Fruit fly (Drosophila melanogaster) whole organism, embryonic: ENCODE measurements around the gene CG18473.

ENCODE experiments used
- Atf-2 ChIP-seq: fragments of 200-800 bp; sonication (Bioruptor generic); optimal IDR thresholded peaks from 2 replicates; lab custom pipeline; 2016; ENCODE audit warnings: missing biosample characterization, missing genetic modification characterization
- CG10267 ChIP-seq: fragments of 200-800 bp; sonication (Bioruptor generic); optimal IDR thresholded peaks from 2 replicates; lab custom pipeline; 2018; ENCODE audit warnings: missing biosample characterization, mild to moderate bottlenecking, missing genetic modification characterization, moderate library complexity
- CG11093 ChIP-seq: fragments of 200-800 bp; sonication (Bioruptor generic); IDR thresholded peaks from 3 replicates; pipeline ENCODE4 v1.3.6; 2022; ENCODE audit warnings: missing biosample characterization, missing genetic modification characterization
- CG11398 ChIP-seq: fragments of 200-800 bp; sonication (Bioruptor generic); optimal IDR thresholded peaks from 2 replicates; lab custom pipeline; 2016; ENCODE audit warnings: missing biosample characterization, missing genetic modification characterization
- CG11560 ChIP-seq: fragments of 200-800 bp; sonication (Bioruptor generic); IDR thresholded peaks from 3 replicates; pipeline ENCODE4 v1.3.6; 2022; ENCODE audit warnings: missing biosample characterization, missing genetic modification characterization
- CG11723 ChIP-seq: fragments of 200-800 bp; sonication (Bioruptor generic); optimal IDR thresholded peaks from 2 replicates; lab custom pipeline; 2017; ENCODE audit warnings: missing biosample characterization, mild to moderate bottlenecking, missing genetic modification characterization
- CG12659 ChIP-seq: fragments of 200-800 bp; sonication (Bioruptor generic); optimal IDR thresholded peaks from 3 replicates; lab custom pipeline; 2017; ENCODE audit warnings: mild to moderate bottlenecking, missing biosample characterization, missing genetic modification reagents, missing genetic modification characterization
- CG15514 ChIP-seq: fragments of 200-800 bp; sonication (Bioruptor generic); optimal IDR thresholded peaks from 3 replicates; lab custom pipeline; 2017; ENCODE audit warnings: missing biosample characterization, missing genetic modification characterization, mild to moderate bottlenecking, moderate library complexity, missing genetic modification reagents
- CG17186 ChIP-seq: fragments of 200-800 bp; sonication (Bioruptor generic); optimal IDR thresholded peaks from 3 replicates; lab custom pipeline; 2017; ENCODE audit warnings: missing biosample characterization, missing genetic modification reagents, missing genetic modification characterization
- CG2712 ChIP-seq: fragments of 200-800 bp; optimal IDR thresholded peaks from 3 replicates; lab custom pipeline; 2019; ENCODE audit warnings: missing biosample characterization, mild to moderate bottlenecking, missing genetic modification characterization, moderate library complexity
- CG31441 ChIP-seq: fragments of 200-800 bp; sonication (Bioruptor generic); IDR thresholded peaks from 2 replicates; pipeline ENCODE4 v1.3.6; 2022; ENCODE audit warnings: missing biosample characterization, missing genetic modification characterization
- CG4282 ChIP-seq: fragments of 200-800 bp; sonication (Bioruptor generic); optimal IDR thresholded peaks from 2 replicates; lab custom pipeline; 2016; ENCODE audit warnings: missing biosample characterization, missing genetic modification characterization
- CG4730 ChIP-seq: fragments of 200-800 bp; sonication (Bioruptor generic); IDR thresholded peaks from 2 replicates; pipeline ENCODE4 v1.3.6; 2022; ENCODE audit warnings: missing biosample characterization, missing genetic modification characterization
- CG6765 ChIP-seq: fragments of 200-800 bp; sonication (Bioruptor generic); optimal IDR thresholded peaks from 3 replicates; lab custom pipeline; 2017; ENCODE audit warnings: missing biosample characterization, mild to moderate bottlenecking, missing genetic modification characterization
- CG7372 ChIP-seq: fragments of 200-800 bp; sonication (Bioruptor generic); IDR thresholded peaks from 2 replicates; pipeline ENCODE4 v1.3.6; 2022; ENCODE audit warnings: missing biosample characterization, missing genetic modification characterization
- CG9609 ChIP-seq: fragments of 200-800 bp; sonication (Bioruptor generic); optimal IDR thresholded peaks from 3 replicates; lab custom pipeline; 2016; ENCODE audit warnings: missing biosample characterization, missing genetic modification characterization
- CG9932 ChIP-seq: fragments of 200-800 bp; sonication (Bioruptor generic); IDR thresholded peaks from 2 replicates; pipeline ENCODE4 v1.3.6; 2022; ENCODE audit warnings: missing biosample characterization, missing genetic modification characterization
- D19A ChIP-seq: fragments of 200-800 bp; optimal IDR thresholded peaks from 3 replicates; lab custom pipeline; 2019; ENCODE audit warnings: missing biosample characterization, mild to moderate bottlenecking, missing genetic modification characterization, moderate library complexity
- Dfd ChIP-seq, 2 experiments: fragments of >200 bp; optimal IDR thresholded peaks; 2 replicates each; lab custom pipeline; 2017; ENCODE audit warnings: missing biosample characterization in 2 of 2, missing genetic modification characterization in 2 of 2
- Doc3 ChIP-seq: fragments of 200-800 bp; sonication (Bioruptor generic); IDR thresholded peaks from 3 replicates; pipeline ENCODE4 v1.3.6; 2022; ENCODE audit warnings: missing biosample characterization, missing genetic modification characterization; ENCODE audit not compliant: partially characterized antibody
- HLH3B ChIP-seq: fragments of 200-800 bp; sonication (Bioruptor generic); IDR thresholded peaks from 2 replicates; pipeline ENCODE4 v1.3.6; 2022; ENCODE audit warnings: missing biosample characterization, missing genetic modification characterization
- Hand ChIP-seq: fragments of 200-800 bp; sonication (Bioruptor generic); optimal IDR thresholded peaks from 2 replicates; lab custom pipeline; 2017; ENCODE audit warnings: mild to moderate bottlenecking, missing biosample characterization, missing genetic modification reagents, missing genetic modification characterization
- Hr3 ChIP-seq: fragments of 200-800 bp; sonication (Bioruptor generic); optimal IDR thresholded peaks from 3 replicates; lab custom pipeline; 2016; ENCODE audit warnings: missing biosample characterization, missing genetic modification characterization
- Jarid2 ChIP-seq: fragments of 200-800 bp; sonication (Bioruptor generic); optimal IDR thresholded peaks from 3 replicates; lab custom pipeline; 2017; ENCODE audit warnings: mild to moderate bottlenecking, missing biosample characterization, missing genetic modification reagents, missing genetic modification characterization
- MTF-1 ChIP-seq: fragments of 200-800 bp; sonication (Bioruptor generic); optimal IDR thresholded peaks from 2 replicates; lab custom pipeline; 2018; ENCODE audit warnings: missing biosample characterization, mild to moderate bottlenecking, missing genetic modification characterization, borderline replicate concordance
- NC2α ChIP-seq: fragments of 200-800 bp; sonication (Bioruptor generic); optimal IDR thresholded peaks from 2 replicates; lab custom pipeline; 2016; ENCODE audit warnings: missing biosample characterization, missing genetic modification characterization
- NK7.1 ChIP-seq: fragments of 200-800 bp; sonication (Bioruptor generic); optimal IDR thresholded peaks from 3 replicates; lab custom pipeline; 2016; ENCODE audit warnings: missing biosample characterization, missing genetic modification characterization
- Neu2 ChIP-seq: fragments of 200-800 bp; sonication (Bioruptor generic); optimal IDR thresholded peaks from 3 replicates; lab custom pipeline; 2016; ENCODE audit warnings: missing biosample characterization, missing genetic modification characterization, borderline replicate concordance
- Nf-YA ChIP-seq: fragments of 200-800 bp; sonication (Bioruptor generic); IDR thresholded peaks from 2 replicates; pipeline ENCODE4 v1.3.6; 2022; ENCODE audit warnings: missing biosample characterization, missing genetic modification characterization
- Spps ChIP-seq: fragments of 200-800 bp; sonication (Bioruptor generic); optimal IDR thresholded peaks from 2 replicates; lab custom pipeline; 2018; ENCODE audit warnings: missing biosample characterization, mild to moderate bottlenecking, missing genetic modification characterization
- br ChIP-seq: fragments of >200 bp; optimal IDR thresholded peaks from 2 replicates; lab custom pipeline; 2017
- cas ChIP-seq: fragments of 200-800 bp; sonication (Bioruptor generic); IDR thresholded peaks from 2 replicates; pipeline ENCODE4 v1.3.6; 2022; ENCODE audit warnings: missing biosample characterization, missing genetic modification characterization
- chinmo ChIP-seq: fragments of 200-800 bp; sonication (Bioruptor generic); IDR thresholded peaks from 4 replicates; pipeline ENCODE4 v1.3.6; 2022; ENCODE audit warnings: missing biosample characterization, missing genetic modification characterization; ENCODE audit not compliant: partially characterized antibody
- dmrt99B ChIP-seq: fragments of 200-800 bp; sonication (Bioruptor generic); optimal IDR thresholded peaks from 2 replicates; lab custom pipeline; 2018; ENCODE audit warnings: missing biosample characterization, mild to moderate bottlenecking, missing genetic modification characterization, moderate library complexity
- ems ChIP-seq: fragments of 200-800 bp; sonication (Bioruptor generic); optimal IDR thresholded peaks from 3 replicates; lab custom pipeline; 2016; ENCODE audit warnings: missing biosample characterization, missing genetic modification characterization
- en ChIP-seq: fragments of 200-800 bp; sonication (Bioruptor generic); optimal IDR thresholded peaks from 2 replicates; lab custom pipeline; 2016; ENCODE audit warnings: missing biosample characterization, missing genetic modification characterization
- fd102C ChIP-seq: fragments of 200-800 bp; sonication (Bioruptor generic); optimal IDR thresholded peaks from 2 replicates; lab custom pipeline; 2018; ENCODE audit warnings: missing biosample characterization, mild to moderate bottlenecking, missing genetic modification characterization, moderate library complexity
- fd96Cb ChIP-seq: fragments of 200-800 bp; sonication (Bioruptor generic); optimal IDR thresholded peaks from 2 replicates; lab custom pipeline; 2018; ENCODE audit warnings: missing biosample characterization, mild to moderate bottlenecking, missing genetic modification characterization, moderate library complexity
- klu ChIP-seq: fragments of 200-800 bp; sonication (Bioruptor generic); IDR thresholded peaks from 2 replicates; pipeline ENCODE4 v1.3.6; 2022; ENCODE audit warnings: missing biosample characterization, missing genetic modification characterization
- nerfin-1 ChIP-seq: fragments of 200-800 bp; sonication (Bioruptor generic); optimal IDR thresholded peaks from 3 replicates; lab custom pipeline; 2019; ENCODE audit warnings: missing biosample characterization, mild to moderate bottlenecking, missing genetic modification characterization, moderate library complexity
- oc ChIP-seq: fragments of 200-800 bp; sonication (Bioruptor generic); optimal IDR thresholded peaks from 2 replicates; lab custom pipeline; 2018; ENCODE audit warnings: missing biosample characterization, mild to moderate bottlenecking, missing genetic modification characterization, moderate library complexity
- odd ChIP-seq: fragments of 200-800 bp; sonication (Bioruptor generic); optimal IDR thresholded peaks from 2 replicates; lab custom pipeline; 2017; ENCODE audit warnings: missing biosample characterization, mild to moderate bottlenecking, missing genetic modification characterization
- prd ChIP-seq, 3 experiments: fragments of >200 bp in 2 of 3; fragments of 200-800 bp in 1 of 3; sonication (Bioruptor generic) in 1 of 3; optimal IDR thresholded peaks in 2 of 3; IDR thresholded peaks in 1 of 3; 2 replicates in 2 of 3; 3 replicates in 1 of 3; pipeline versions ENCODE4 v1.3.6 to Lab custom; 2017 to 2022; ENCODE audit warnings: missing biosample characterization in 1 of 3, missing genetic modification characterization in 1 of 3
- psq ChIP-seq: fragments of 200-800 bp; sonication (Bioruptor generic); optimal IDR thresholded peaks from 2 replicates; lab custom pipeline; 2017; ENCODE audit warnings: missing biosample characterization, missing genetic modification characterization
- run ChIP-seq: fragments of 200-800 bp; sonication (Bioruptor generic); optimal IDR thresholded peaks from 3 replicates; lab custom pipeline; 2018; ENCODE audit warnings: missing biosample characterization, mild to moderate bottlenecking, missing genetic modification characterization
- sc ChIP-seq, 3 experiments: fragments of >200 bp in 2 of 3; fragments of 200-800 bp in 1 of 3; sonication (Bioruptor generic) in 1 of 3; optimal IDR thresholded peaks; 2 replicates in 2 of 3; 3 replicates in 1 of 3; lab custom pipeline; 2017; ENCODE audit warnings: mild to moderate bottlenecking in 1 of 3, missing biosample characterization in 1 of 3, missing genetic modification characterization in 1 of 3, missing genetic modification reagents in 1 of 3
- tna ChIP-seq: fragments of 200-800 bp; sonication (Bioruptor generic); IDR thresholded peaks from 2 replicates; pipeline ENCODE4 v1.3.6; 2022; ENCODE audit warnings: missing biosample characterization, missing genetic modification characterization; ENCODE audit not compliant: partially characterized antibody
- unpg ChIP-seq: fragments of 200-800 bp; sonication (Bioruptor generic); optimal IDR thresholded peaks from 3 replicates; lab custom pipeline; 2018; ENCODE audit warnings: missing biosample characterization, mild to moderate bottlenecking, missing genetic modification characterization, moderate library complexity

Gene CG18473

dm6 chr3R:9378644-9379411, 15.7 kb downstream of the CG18473 start (continued):
- TF ChIP-seq ems (no peak), sc (optimal IDR thresholded peaks at IDR 0.05; lab: Kevin White, UChicago) (no peak), sc (GFP tag; optimal IDR thresholded peaks at IDR 0.05; lab: Kevin White, UChicago) (peak; percentile 33), CG11093 (GFP tag; lab: Robert Waterston, UW) (no peak), CG9932 (GFP tag; lab: Robert Waterston, UW) (no peak), Neu2 (no peak), CG6765 (GFP tag; lab: Kevin White, UChicago) (no peak), CG10267 (tag; lab: Kevin White, UChicago) (peak; percentile 86), Spps (peak; percentile 63), odd (GFP tag; lab: Kevin White, UChicago) (peak; percentile 40), Dfd (GFP tag; optimal IDR thresholded peaks at IDR 0.05; lab: Kevin White, UChicago) (no peak), NK7.1 (GFP tag; lab: Kevin White, UChicago) (no peak), en (no peak), psq (GFP tag; lab: Kevin White, UChicago) (peak; percentile 15), Atf-2 (GFP tag; lab: Kevin White, UChicago) (no peak), CG11398 (no peak), chinmo (GFP tag; lab: Robert Waterston, UW) (no peak), cas (GFP tag; lab: Robert Waterston, UW) (no peak), CG11723 (peak; percentile 20), fd96Cb (peak; percentile 70), CG4282 (no peak), prd (optimal IDR thresholded peaks at IDR 0.05; lab: Kevin White, UChicago) (no peak), prd (GFP tag; IDR thresholded peaks at IDR 0.05; lab: Robert Waterston, UW) (peak; percentile 79; the same call in 2 of the 3 replicates), Hand (GFP tag; lab: Kevin White, UChicago) (no peak), NC2α (GFP tag; lab: Kevin White, UChicago) (no peak), Jarid2 (peak; percentile 16), nerfin-1 (peak; percentile 42), br (lab: Kevin White, UChicago) (no peak), Hr3 (GFP tag; lab: Kevin White, UChicago) (peak; percentile 55), tna (GFP tag; lab: Robert Waterston, UW) (no peak), Doc3 (GFP tag; lab: Robert Waterston, UW) (no peak), CG2712 (tag; lab: Kevin White, UChicago) (peak; percentile 92), HLH3B (no peak), CG4730 (GFP tag; lab: Robert Waterston, UW) (no peak), CG12659 (peak; percentile 15), CG17186 (no peak), CG7372 (no peak), run (tag; lab: Kevin White, UChicago) (no peak), D19A (tag; lab: Kevin White, UChicago) (peak; percentile 81), CG31441 (GFP tag; lab: Robert Waterston, UW) (peak; percentile 71), CG9609 (GFP tag; lab: Kevin White, UChicago) (no peak), CG11560 (tag; lab: Robert Waterston, UW) (no peak), dmrt99B (tag; lab: Kevin White, UChicago) (peak; percentile 48), MTF-1 (no peak), fd102C (GFP tag; lab: Kevin White, UChicago) (peak; percentile 65), Nf-YA (0 out of 2 replicates have a peak, but pooled peaks have one; percentile 8), klu (GFP tag; lab: Robert Waterston, UW) (no peak), oc (tag; lab: Kevin White, UChicago) (no peak), unpg (peak; percentile 59), CG15514 (GFP tag; lab: Kevin White, UChicago) (no peak)
